Worm (Caenorhabditis elegans) whole organism, dauer: Measurements from ENCODE around the gene F26C11.3.

ENCODE experiments used
- unc-62 ChIP-seq: sonication (generic microtip); optimal IDR thresholded peaks from 2 replicates; lab custom pipeline; 2017; ENCODE audit warnings: missing biosample characterization, missing genetic modification reagents, missing genetic modification characterization

Gene F26C11.3

ce11 chrII:9914999-9915398, at the start of gene F26C11.3:
TSS of gene F26C11.3 (minus strand) at chrII:9915099.
- no peak for TF ChIP-seq unc-62 (GFP tag; lab: Kevin White, UChicago)

- TF ChIP-seq unc-62 (GFP tag; lab: Kevin White, UChicago), result no peak
Observed at ce11 chrII:9963808-9964207, 48.9 kb upstream of the F26C11.3 start.

ce11 chrII:9960127-9960526, 45.2 kb upstream of the F26C11.3 start:
- TF ChIP-seq unc-62 (GFP tag; lab: Kevin White, UChicago), result no peak

- no peak for TF ChIP-seq unc-62 (GFP tag; lab: Kevin White, UChicago)
Observed at ce11 chrII:9956116-9956515, 41.2 kb upstream of the F26C11.3 start.

ce11 chrII:9954885-9955284, 40.0 kb upstream of the F26C11.3 start, which contains the start of gene egl-43:
TSS of gene egl-43 (plus strand) at chrII:9955185.
- no peak for TF ChIP-seq unc-62 (GFP tag; lab: Kevin White, UChicago)

ce11 chrII:9951846-9952245, 36.9 kb upstream of the F26C11.3 start:
- no peak for TF ChIP-seq unc-62 (GFP tag; lab: Kevin White, UChicago)

- TF ChIP-seq unc-62 (GFP tag; lab: Kevin White, UChicago), result no peak
Observed at ce11 chrII:9948662-9949061, 33.8 kb upstream of the F26C11.3 start.

ce11 chrII:9943837-9944236, 28.9 kb upstream of the F26C11.3 start, which contains the start of gene flad-1:
TSS of gene flad-1 (plus strand) at chrII:9944137.
- no peak for TF ChIP-seq unc-62 (GFP tag; lab: Kevin White, UChicago)

- TF ChIP-seq unc-62 (GFP tag; lab: Kevin White, UChicago), result no peak
Observed at ce11 chrII:9943246-9943645, 28.3 kb upstream of the F26C11.3 start.

ce11 chrII:9940430-9940829, 25.5 kb upstream of the F26C11.3 start, which contains the start of gene ufd-3:
TSS of gene ufd-3 (plus strand) at chrII:9940753.
- TF ChIP-seq unc-62 (GFP tag; lab: Kevin White, UChicago), result no peak

ce11 chrII:9938877-9939276, 24.0 kb upstream of the F26C11.3 start, which contains the start of the genes C05C10.7 and C05C10.5:
TSS of gene C05C10.7 (minus strand) at chrII:9938971.
TSS of gene C05C10.5 (plus strand) at chrII:9939040.
- TF ChIP-seq unc-62 (GFP tag; lab: Kevin White, UChicago), result no peak

- no peak for TF ChIP-seq unc-62 (GFP tag; lab: Kevin White, UChicago)
Observed at ce11 chrII:9937611-9938010, 22.7 kb upstream of the F26C11.3 start.

- no peak for TF ChIP-seq unc-62 (GFP tag; lab: Kevin White, UChicago)
Observed at ce11 chrII:9936859-9937258, 22.0 kb upstream of the F26C11.3 start, which contains the start of gene C05C10.3. TSS of gene C05C10.3 (minus strand) at chrII:9936893.

- no peak for TF ChIP-seq unc-62 (GFP tag; lab: Kevin White, UChicago)
Observed at ce11 chrII:9935664-9936063, 20.8 kb upstream of the F26C11.3 start.

ce11 chrII:9935044-9935599, 20.2 kb upstream of the F26C11.3 start:
- TF ChIP-seq unc-62 (GFP tag; lab: Kevin White, UChicago), result no peak

ce11 chrII:9934570-9934969, 19.7 kb upstream of the F26C11.3 start:
- TF ChIP-seq unc-62 (GFP tag; lab: Kevin White, UChicago), result no peak

- TF ChIP-seq unc-62 (GFP tag; lab: Kevin White, UChicago), result no peak
Observed at ce11 chrII:9933947-9934383, 19.1 kb upstream of the F26C11.3 start.
